Worm (Caenorhabditis elegans) whole organism, early embryonic: ENCODE data around the gene Y37H2A.14.

Experiments used
- B0310.2 ChIP-seq: sonication (generic microtip); optimal IDR thresholded peaks from 2 replicates; lab custom pipeline; 2016; ENCODE audit warnings: mild to moderate bottlenecking, missing genetic modification characterization, missing compliant biosample characterization
- F13C5.2 ChIP-seq: sonication (generic microtip); optimal IDR thresholded peaks from 2 replicates; lab custom pipeline; 2017; ENCODE audit warnings: mild to moderate bottlenecking, missing genetic modification characterization, inconsistent platforms, missing compliant biosample characterization
- ama-1 ChIP-seq: fragments of 150-350 bp; optimal IDR thresholded peaks from 2 replicates; lab custom pipeline; 2014
- ceh-36 ChIP-seq: sonication (generic microtip); optimal IDR thresholded peaks from 2 replicates; lab custom pipeline; 2016; ENCODE audit warnings: missing genetic modification characterization, inconsistent platforms, missing compliant biosample characterization
- flt-1 ChIP-seq: fragments of 200-800 bp; sonication (Bioruptor generic); IDR thresholded peaks from 2 replicates; pipeline ENCODE4 v1.3.6; 2022; ENCODE audit warnings: missing genetic modification characterization, missing compliant biosample characterization
- hmg-4 ChIP-seq: fragments of 200-800 bp; sonication (Bioruptor generic); optimal IDR thresholded peaks from 2 replicates; lab custom pipeline; 2018; ENCODE audit warnings: mild to moderate bottlenecking, missing genetic modification characterization, missing compliant biosample characterization
- hnd-1 ChIP-seq: sonication (generic microtip); optimal IDR thresholded peaks from 2 replicates; lab custom pipeline; 2016; ENCODE audit warnings: missing genetic modification characterization, missing compliant biosample characterization
- pes-1 ChIP-seq: fragments of 200-800 bp; sonication (Bioruptor generic); IDR thresholded peaks from 2 replicates; pipeline ENCODE4 v1.3.6; 2022; ENCODE audit warnings: missing genetic modification reagents, missing genetic modification characterization, missing compliant biosample characterization
- scrt-1 ChIP-seq: fragments of 200-800 bp; sonication (Bioruptor generic); IDR thresholded peaks from 2 replicates; pipeline ENCODE4 v1.3.6; 2022; ENCODE audit warnings: missing genetic modification characterization, missing compliant biosample characterization
- sea-1 ChIP-seq: fragments of 200-800 bp; sonication (Bioruptor generic); conservative IDR thresholded peaks from 2 replicates; pipeline ENCODE4 v1.3.6; 2022; ENCODE audit warnings: missing genetic modification characterization, missing compliant biosample characterization
- tbx-37 ChIP-seq: fragments of 200-800 bp; sonication (Bioruptor generic); conservative IDR thresholded peaks from 2 replicates; pipeline ENCODE4 v1.3.6; 2022; ENCODE audit warnings: missing genetic modification reagents, missing genetic modification characterization, missing compliant biosample characterization
- tra-4 ChIP-seq: sonication (generic microtip); optimal IDR thresholded peaks from 2 replicates; lab custom pipeline; 2017; ENCODE audit warnings: missing genetic modification characterization, missing compliant biosample characterization

- no peak for TF ChIP-seq ama-1 (lab: Kevin White, UChicago)
- TF ChIP-seq pes-1 (GFP tag; lab: Robert Waterston, UW), result no peak
- TF ChIP-seq sea-1, result no peak
- TF ChIP-seq tbx-37, result no peak
- no peak for TF ChIP-seq scrt-1 (GFP tag; lab: Robert Waterston, UW)
- TF ChIP-seq B0310.2 (tag; lab: Kevin White, UChicago), result no peak
- no peak for TF ChIP-seq hnd-1 (tag; lab: Kevin White, UChicago)
- TF ChIP-seq flt-1, result no peak
- no peak for TF ChIP-seq ceh-36 (tag; lab: Kevin White, UChicago)
- no peak for TF ChIP-seq tra-4 (tag; lab: Kevin White, UChicago)
- TF ChIP-seq F13C5.2, result no peak
- TF ChIP-seq hmg-4, result no peak
Measured at ce11 chrV:18138695-18139094, 4.8 kb upstream of the Y37H2A.14 start, which contains the start of gene Y37H2A.10.
